Fruit fly (Drosophila melanogaster) whole organism, embryonic: Measurements from ENCODE around the gene CG33702.

ENCODE experiments used
- Antp ChIP-seq: fragments of 200-800 bp; sonication (Bioruptor generic); optimal IDR thresholded peaks from 3 replicates; lab custom pipeline; 2016; ENCODE audit warnings: missing biosample characterization, missing genetic modification characterization
- Bdp1 ChIP-seq: fragments of 200-800 bp; sonication (Bioruptor generic); optimal IDR thresholded peaks from 3 replicates; lab custom pipeline; 2016; ENCODE audit warnings: missing biosample characterization, missing genetic modification characterization
- CG10267 ChIP-seq: fragments of 200-800 bp; sonication (Bioruptor generic); optimal IDR thresholded peaks from 2 replicates; lab custom pipeline; 2018; ENCODE audit warnings: missing biosample characterization, mild to moderate bottlenecking, missing genetic modification characterization, moderate library complexity
- CG10654 ChIP-seq: fragments of 200-800 bp; sonication (Bioruptor generic); optimal IDR thresholded peaks from 2 replicates; lab custom pipeline; 2016; ENCODE audit warnings: missing biosample characterization, missing genetic modification characterization
- CG11456 ChIP-seq: fragments of 200-800 bp; sonication (Bioruptor generic); IDR thresholded peaks from 3 replicates; pipeline ENCODE4 v1.3.6; 2022; ENCODE audit warnings: missing biosample characterization, missing genetic modification characterization
- CG11695 ChIP-seq: fragments of 200-800 bp; sonication (Bioruptor generic); IDR thresholded peaks from 3 replicates; pipeline ENCODE4 v1.3.6; 2022; ENCODE audit warnings: missing biosample characterization, missing genetic modification characterization
- CG12299 ChIP-seq: fragments of 200-800 bp; sonication (Bioruptor generic); optimal IDR thresholded peaks from 2 replicates; lab custom pipeline; 2018; ENCODE audit warnings: missing biosample characterization, mild to moderate bottlenecking, missing genetic modification characterization
- CG12659 ChIP-seq: fragments of 200-800 bp; sonication (Bioruptor generic); optimal IDR thresholded peaks from 3 replicates; lab custom pipeline; 2017; ENCODE audit warnings: mild to moderate bottlenecking, missing biosample characterization, missing genetic modification reagents, missing genetic modification characterization
- CG12769 ChIP-seq: fragments of 200-800 bp; sonication (Bioruptor generic); optimal IDR thresholded peaks from 2 replicates; lab custom pipeline; 2019; ENCODE audit warnings: missing biosample characterization, mild to moderate bottlenecking, missing genetic modification characterization, moderate library complexity
- CG13296 ChIP-seq: fragments of 200-800 bp; sonication (Bioruptor generic); optimal IDR thresholded peaks from 3 replicates; lab custom pipeline; 2018; ENCODE audit warnings: missing biosample characterization, mild to moderate bottlenecking, missing genetic modification characterization
- CG13894 ChIP-seq: fragments of 200-800 bp; sonication (Bioruptor generic); optimal IDR thresholded peaks from 3 replicates; lab custom pipeline; 2018; ENCODE audit warnings: missing biosample characterization, mild to moderate bottlenecking, missing genetic modification characterization, moderate library complexity
- CG14965 ChIP-seq: fragments of 200-800 bp; sonication (Bioruptor generic); optimal IDR thresholded peaks from 2 replicates; lab custom pipeline; 2016; ENCODE audit warnings: missing biosample characterization, missing genetic modification characterization, borderline replicate concordance
- CG15696 ChIP-seq: fragments of 200-800 bp; sonication (Bioruptor generic); optimal IDR thresholded peaks from 2 replicates; lab custom pipeline; 2019; ENCODE audit warnings: missing biosample characterization, mild to moderate bottlenecking, missing genetic modification characterization, moderate library complexity
- CG2875 ChIP-seq: fragments of 200-800 bp; sonication (Bioruptor generic); optimal IDR thresholded peaks from 2 replicates; lab custom pipeline; 2017; ENCODE audit warnings: missing biosample characterization, mild to moderate bottlenecking, missing genetic modification characterization, missing genetic modification reagents
- CG7271 ChIP-seq: fragments of 200-800 bp; sonication (Bioruptor generic); optimal IDR thresholded peaks from 2 replicates; lab custom pipeline; 2018; ENCODE audit warnings: missing biosample characterization, mild to moderate bottlenecking, missing genetic modification characterization, moderate library complexity
- CG7556 ChIP-seq: fragments of 200-800 bp; sonication (Bioruptor generic); optimal IDR thresholded peaks from 2 replicates; lab custom pipeline; 2017; ENCODE audit warnings: missing biosample characterization, mild to moderate bottlenecking, missing genetic modification characterization
- CG7928 ChIP-seq: fragments of 200-800 bp; sonication (Bioruptor generic); optimal IDR thresholded peaks from 2 replicates; lab custom pipeline; 2017; ENCODE audit warnings: missing biosample characterization, mild to moderate bottlenecking, missing genetic modification characterization
- CG8478 ChIP-seq: fragments of >200 bp; optimal IDR thresholded peaks from 2 replicates; lab custom pipeline; 2018
- CG9215 ChIP-seq: fragments of 200-800 bp; sonication (Bioruptor generic); IDR thresholded peaks from 2 replicates; pipeline ENCODE4 v1.3.6; 2022; ENCODE audit warnings: missing biosample characterization, missing genetic modification characterization
- CG9797 ChIP-seq: fragments of 200-800 bp; sonication (Bioruptor generic); optimal IDR thresholded peaks from 3 replicates; lab custom pipeline; 2018; ENCODE audit warnings: missing biosample characterization, mild to moderate bottlenecking, missing genetic modification characterization
- CHES-1-like ChIP-seq: fragments of 200-800 bp; sonication (Bioruptor generic); optimal IDR thresholded peaks from 2 replicates; lab custom pipeline; 2016; ENCODE audit warnings: missing biosample characterization, missing genetic modification characterization
- CkIIα-i1 ChIP-seq: fragments of 200-800 bp; sonication (Bioruptor generic); IDR thresholded peaks from 2 replicates; pipeline ENCODE4 v1.3.6; 2022; ENCODE audit warnings: missing biosample characterization, missing genetic modification characterization
- Dip3 ChIP-seq: fragments of 200-800 bp; sonication (Bioruptor generic); optimal IDR thresholded peaks from 3 replicates; lab custom pipeline; 2016; ENCODE audit warnings: missing biosample characterization, missing genetic modification characterization
- Dll ChIP-seq: fragments of 200-800 bp; sonication (Bioruptor generic); IDR thresholded peaks from 4 replicates; pipeline ENCODE4 v1.3.6; 2022; ENCODE audit warnings: missing biosample characterization, missing genetic modification characterization; ENCODE audit not compliant: partially characterized antibody
- Dref ChIP-seq: fragments of 200-800 bp; sonication (Bioruptor generic); IDR thresholded peaks from 2 replicates; pipeline ENCODE4 v1.3.6; 2022; ENCODE audit warnings: missing biosample characterization, missing genetic modification characterization
- Eip74EF ChIP-seq, 2 experiments: fragments of 200-800 bp in 1 of 2; fragments of >200 bp in 1 of 2; sonication (Bioruptor generic) in 1 of 2; optimal IDR thresholded peaks; 2 replicates each; lab custom pipeline; 2017 to 2019; ENCODE audit warnings: missing biosample characterization in 2 of 2, missing genetic modification characterization in 2 of 2, mild to moderate bottlenecking in 1 of 2, moderate library complexity in 1 of 2
- Ets97D ChIP-seq: fragments of 200-800 bp; sonication (Bioruptor generic); optimal IDR thresholded peaks from 3 replicates; lab custom pipeline; 2016; ENCODE audit warnings: missing biosample characterization, missing genetic modification characterization
- Fer2 ChIP-seq: fragments of 200-800 bp; sonication (Bioruptor generic); optimal IDR thresholded peaks from 2 replicates; lab custom pipeline; 2018; ENCODE audit warnings: missing biosample characterization, mild to moderate bottlenecking, missing genetic modification characterization, moderate library complexity
- Gsc ChIP-seq: fragments of 200-800 bp; sonication (Bioruptor generic); IDR thresholded peaks from 2 replicates; pipeline ENCODE4 v1.3.6; 2022; ENCODE audit warnings: missing biosample characterization, missing genetic modification characterization
- HLHmδ ChIP-seq: fragments of 200-800 bp; sonication (Bioruptor generic); optimal IDR thresholded peaks from 2 replicates; lab custom pipeline; 2018; ENCODE audit warnings: missing biosample characterization, mild to moderate bottlenecking, missing genetic modification characterization, moderate library complexity
- Hr78 ChIP-seq, 2 experiments: fragments of 200-800 bp in 1 of 2; fragments of >200 bp in 1 of 2; sonication (Bioruptor generic) in 1 of 2; optimal IDR thresholded peaks; 2 replicates each; lab custom pipeline; 2017 to 2019; ENCODE audit warnings: missing biosample characterization in 2 of 2, missing genetic modification characterization in 2 of 2, mild to moderate bottlenecking in 1 of 2, moderate library complexity in 1 of 2
- Hsf ChIP-seq: fragments of 200-800 bp; sonication (Bioruptor generic); optimal IDR thresholded peaks from 3 replicates; lab custom pipeline; 2016; ENCODE audit warnings: missing biosample characterization, missing genetic modification characterization
- NK7.1 ChIP-seq: fragments of 200-800 bp; sonication (Bioruptor generic); optimal IDR thresholded peaks from 3 replicates; lab custom pipeline; 2016; ENCODE audit warnings: missing biosample characterization, missing genetic modification characterization
- Optix ChIP-seq: fragments of 200-800 bp; sonication (Bioruptor generic); IDR thresholded peaks from 3 replicates; pipeline ENCODE4 v1.3.6; 2022; ENCODE audit warnings: missing biosample characterization, missing genetic modification characterization
- Poxn ChIP-seq: fragments of 200-800 bp; sonication (Bioruptor generic); IDR thresholded peaks from 2 replicates; pipeline ENCODE4 v1.3.6; 2022; ENCODE audit warnings: missing biosample characterization, missing genetic modification characterization
- Side ChIP-seq: fragments of 200-800 bp; sonication (Bioruptor generic); optimal IDR thresholded peaks from 2 replicates; lab custom pipeline; 2016; ENCODE audit warnings: missing biosample characterization, missing genetic modification characterization
- ase ChIP-seq: fragments of 200-800 bp; sonication (Bioruptor generic); IDR thresholded peaks from 3 replicates; pipeline ENCODE4 v1.3.6; 2022; ENCODE audit warnings: missing biosample characterization, missing genetic modification characterization
- az2 ChIP-seq: fragments of 200-800 bp; sonication (Bioruptor generic); optimal IDR thresholded peaks from 3 replicates; lab custom pipeline; 2016; ENCODE audit warnings: missing biosample characterization, missing genetic modification characterization
- chif ChIP-seq, 2 experiments: fragments of 200-800 bp; sonication (Bioruptor generic); optimal IDR thresholded peaks; 3 replicates each; lab custom pipeline; 2016; ENCODE audit warnings: missing biosample characterization in 2 of 2, missing genetic modification characterization in 2 of 2
- corto ChIP-seq: fragments of 200-800 bp; sonication (Bioruptor generic); optimal IDR thresholded peaks from 2 replicates; lab custom pipeline; 2016; ENCODE audit warnings: missing biosample characterization, mild to moderate bottlenecking, missing genetic modification characterization, moderate library complexity
- fu2 ChIP-seq: fragments of 200-800 bp; sonication (Bioruptor generic); optimal IDR thresholded peaks from 2 replicates; lab custom pipeline; 2016; ENCODE audit warnings: missing biosample characterization, missing genetic modification characterization
- jigr1 ChIP-seq: fragments of 200-800 bp; sonication (Bioruptor generic); IDR thresholded peaks from 3 replicates; pipeline ENCODE4 v1.3.6; 2022; ENCODE audit warnings: missing biosample characterization, missing genetic modification characterization
- lbe ChIP-seq: fragments of 200-800 bp; sonication (Bioruptor generic); optimal IDR thresholded peaks from 2 replicates; lab custom pipeline; 2016; ENCODE audit warnings: missing biosample characterization, mild to moderate bottlenecking, missing genetic modification characterization
- nau ChIP-seq: fragments of 200-800 bp; sonication (Bioruptor generic); optimal IDR thresholded peaks from 3 replicates; lab custom pipeline; 2017; ENCODE audit warnings: missing biosample characterization, mild to moderate bottlenecking, missing genetic modification characterization, missing genetic modification reagents
- org-1 ChIP-seq: fragments of 200-800 bp; sonication (Bioruptor generic); optimal IDR thresholded peaks from 2 replicates; lab custom pipeline; 2017; ENCODE audit warnings: missing biosample characterization, missing genetic modification characterization
- phol ChIP-seq: fragments of 200-800 bp; sonication (Bioruptor generic); optimal IDR thresholded peaks from 3 replicates; lab custom pipeline; 2018; ENCODE audit warnings: missing biosample characterization, mild to moderate bottlenecking, missing genetic modification characterization, moderate library complexity
- ro ChIP-seq: fragments of 200-800 bp; sonication (Bioruptor generic); IDR thresholded peaks from 2 replicates; pipeline ENCODE4 v1.3.6; 2022; ENCODE audit warnings: missing biosample characterization, missing genetic modification characterization
- slp2 ChIP-seq: fragments of 200-800 bp; sonication (Bioruptor generic); optimal IDR thresholded peaks from 2 replicates; lab custom pipeline; 2016; ENCODE audit warnings: missing biosample characterization, missing genetic modification characterization
- so ChIP-seq: fragments of 200-800 bp; sonication (Bioruptor generic); IDR thresholded peaks from 3 replicates; pipeline ENCODE4 v1.3.6; 2022; ENCODE audit warnings: missing biosample characterization, missing genetic modification characterization
- stwl ChIP-seq: fragments of 200-800 bp; sonication (Bioruptor generic); optimal IDR thresholded peaks from 3 replicates; lab custom pipeline; 2018; ENCODE audit warnings: missing biosample characterization, mild to moderate bottlenecking, missing genetic modification characterization, moderate library complexity
- trem ChIP-seq: fragments of 200-800 bp; optimal IDR thresholded peaks from 3 replicates; lab custom pipeline; 2019; ENCODE audit warnings: missing biosample characterization, mild to moderate bottlenecking, missing genetic modification characterization, moderate library complexity
- twi ChIP-seq: fragments of 200-800 bp; optimal IDR thresholded peaks from 2 replicates; lab custom pipeline; 2019; ENCODE audit warnings: missing biosample characterization, mild to moderate bottlenecking, missing genetic modification characterization, moderate library complexity

The CG33702 gene

DNA sequence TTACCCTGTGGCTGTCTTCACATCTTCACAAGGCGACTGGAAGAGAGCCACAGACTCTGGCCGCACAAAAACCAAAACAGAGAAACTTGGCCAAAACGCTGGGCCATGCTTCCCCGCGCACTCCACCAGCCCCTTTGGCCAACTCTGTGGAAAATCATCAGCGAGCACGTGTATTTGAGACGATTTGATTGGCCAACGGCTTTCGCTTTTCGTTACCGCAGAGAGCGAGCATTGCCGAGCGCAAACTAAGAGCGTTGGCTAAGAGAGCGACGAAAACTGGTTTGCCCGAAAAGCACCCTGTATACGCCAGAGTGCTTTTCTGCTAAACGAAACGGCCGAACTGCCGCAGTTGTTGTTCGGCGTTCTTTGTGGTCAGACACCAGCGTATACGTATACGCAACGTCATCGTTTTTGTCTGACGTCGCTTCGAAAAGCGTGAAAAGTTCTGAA, 33.7 kb upstream of the CG33702 start, which contains the start of gene CG42673 (continued):
- TF ChIP-seq Dll (GFP tag; lab: Robert Waterston, UW) (peak; percentile 56; the same call in 2 of the 4 replicates), Hr78 (GFP tag; optimal IDR thresholded peaks at IDR 0.05; lab: Kevin White, UChicago) (no peak), CG11695 (GFP tag; lab: Robert Waterston, UW) (no peak), org-1 (GFP tag; lab: Kevin White, UChicago) (no peak), CG7928 (no peak), CG12299 (tag; lab: Kevin White, UChicago) (no peak), lbe (GFP tag; lab: Kevin White, UChicago) (no peak), CG9797 (GFP tag; lab: Kevin White, UChicago) (no peak), Optix (GFP tag; lab: Robert Waterston, UW) (no peak), stwl (no peak), CkIIα-i1 (no peak), Hsf (GFP tag; lab: Kevin White, UChicago) (no peak), Bdp1 (no peak), CG13894 (tag; lab: Kevin White, UChicago) (peak; percentile 31), CG12659 (GFP tag; lab: Kevin White, UChicago) (no peak), Side (GFP tag; lab: Kevin White, UChicago) (no peak), NK7.1 (GFP tag; lab: Kevin White, UChicago) (no peak), trem (no peak), ase (GFP tag; lab: Robert Waterston, UW) (no peak), CG12769 (tag; lab: Kevin White, UChicago) (peak; percentile 36), Poxn (GFP tag; lab: Robert Waterston, UW) (no peak), ro (GFP tag; lab: Robert Waterston, UW) (no peak), Fer2 (no peak), CG9215 (GFP tag; lab: Robert Waterston, UW) (no peak), twi (tag; lab: Kevin White, UChicago) (no peak), jigr1 (GFP tag; lab: Robert Waterston, UW) (no peak), CG7556 (GFP tag; lab: Kevin White, UChicago) (no peak), CG10267 (tag; lab: Kevin White, UChicago) (no peak), CG11456 (GFP tag; lab: Robert Waterston, UW) (no peak), CG2875 (GFP tag; lab: Kevin White, UChicago) (no peak), phol (no peak), slp2 (GFP tag; lab: Kevin White, UChicago) (no peak), CG8478 (no peak), Gsc (GFP tag; lab: Robert Waterston, UW) (no peak), so (GFP tag; lab: Robert Waterston, UW) (no peak), Ets97D (GFP tag; lab: Kevin White, UChicago) (no peak), CHES-1-like (GFP tag; lab: Kevin White, UChicago) (no peak), Dip3 (GFP tag; lab: Kevin White, UChicago) (no peak), CG10654 (GFP tag; lab: Kevin White, UChicago) (no peak), Dref (no peak), nau (GFP tag; lab: Kevin White, UChicago) (peak; percentile 27), Antp (GFP tag; lab: Kevin White, UChicago) (no peak), CG7271 (no peak), CG15696 (tag; lab: Kevin White, UChicago) (no peak), Eip74EF (GFP tag; optimal IDR thresholded peaks at IDR 0.05; lab: Kevin White, UChicago) (peak in 1 of 2 experiments; percentile 40), az2 (GFP tag; lab: Kevin White, UChicago) (no peak), CG14965 (GFP tag; lab: Kevin White, UChicago) (no peak), chif (GFP tag; optimal IDR thresholded peaks at IDR 0.05; lab: Kevin White, UChicago) (no peak), corto (GFP tag; lab: Kevin White, UChicago) (no peak), CG13296 (peak; percentile 29), HLHmδ (GFP tag; lab: Kevin White, UChicago) (no peak), fu2 (GFP tag; lab: Kevin White, UChicago) (no peak)
